Fruit fly (Drosophila melanogaster) whole organism, embryonic: ENCODE data around the gene pod1.

ENCODE experiments used
- B-H1 ChIP-seq: fragments of 200-800 bp; sonication (Bioruptor generic); IDR thresholded peaks from 3 replicates; pipeline ENCODE4 v1.3.6; 2022; ENCODE audit warnings: missing biosample characterization, missing genetic modification characterization
- Bdp1 ChIP-seq: fragments of 200-800 bp; sonication (Bioruptor generic); optimal IDR thresholded peaks from 3 replicates; lab custom pipeline; 2016; ENCODE audit warnings: missing biosample characterization, missing genetic modification characterization
- BtbVII ChIP-seq: fragments of 200-800 bp; sonication (Bioruptor generic); optimal IDR thresholded peaks from 3 replicates; lab custom pipeline; 2017; ENCODE audit warnings: missing biosample characterization, mild to moderate bottlenecking, missing genetic modification characterization
- CG10209 ChIP-seq: fragments of 200-800 bp; sonication (Bioruptor generic); optimal IDR thresholded peaks from 3 replicates; lab custom pipeline; 2017; ENCODE audit warnings: missing biosample characterization, mild to moderate bottlenecking, missing genetic modification characterization, missing genetic modification reagents
- CG10543 ChIP-seq: fragments of 200-800 bp; sonication (Bioruptor generic); optimal IDR thresholded peaks from 3 replicates; lab custom pipeline; 2017; ENCODE audit warnings: missing biosample characterization, mild to moderate bottlenecking, missing genetic modification characterization, moderate library complexity
- CG10565 ChIP-seq: fragments of 200-800 bp; sonication (Bioruptor generic); optimal IDR thresholded peaks from 3 replicates; lab custom pipeline; 2016; ENCODE audit warnings: missing biosample characterization, mild to moderate bottlenecking, missing genetic modification characterization
- CG10959 ChIP-seq: fragments of 200-800 bp; sonication (Bioruptor generic); IDR thresholded peaks from 2 replicates; pipeline ENCODE4 v1.3.6; 2022; ENCODE audit warnings: missing biosample characterization, missing genetic modification characterization
- CG11504 ChIP-seq: fragments of 200-800 bp; sonication (Bioruptor generic); optimal IDR thresholded peaks from 3 replicates; lab custom pipeline; 2019; ENCODE audit warnings: missing biosample characterization, mild to moderate bottlenecking, missing genetic modification characterization, moderate library complexity
- CG13424 ChIP-seq: fragments of 200-800 bp; sonication (Bioruptor generic); optimal IDR thresholded peaks from 2 replicates; lab custom pipeline; 2019; ENCODE audit warnings: missing biosample characterization, mild to moderate bottlenecking, missing genetic modification characterization, moderate library complexity
- CG13624 ChIP-seq: fragments of 200-800 bp; sonication (Bioruptor generic); optimal IDR thresholded peaks from 2 replicates; lab custom pipeline; 2016; ENCODE audit warnings: missing biosample characterization, missing genetic modification characterization
- CG1602 ChIP-seq: fragments of 200-800 bp; sonication (Bioruptor generic); optimal IDR thresholded peaks from 3 replicates; lab custom pipeline; 2016; ENCODE audit warnings: missing biosample characterization, missing genetic modification characterization
- CG17829 ChIP-seq: fragments of 200-800 bp; optimal IDR thresholded peaks from 2 replicates; lab custom pipeline; 2019; ENCODE audit warnings: missing biosample characterization, mild to moderate bottlenecking, missing genetic modification characterization, moderate library complexity
- CG30020 ChIP-seq: fragments of 200-800 bp; optimal IDR thresholded peaks from 2 replicates; lab custom pipeline; 2019; ENCODE audit warnings: missing biosample characterization, mild to moderate bottlenecking, missing genetic modification characterization, moderate library complexity
- CG30431 ChIP-seq: fragments of 200-800 bp; sonication (Bioruptor generic); optimal IDR thresholded peaks from 2 replicates; lab custom pipeline; 2017; ENCODE audit warnings: missing biosample characterization, missing genetic modification characterization
- CG32772 ChIP-seq: fragments of 200-800 bp; sonication (Bioruptor generic); IDR thresholded peaks from 2 replicates; pipeline ENCODE4 v1.3.6; 2022; ENCODE audit warnings: missing biosample characterization, missing genetic modification characterization
- CG33213 ChIP-seq: fragments of 200-800 bp; sonication (Bioruptor generic); optimal IDR thresholded peaks from 3 replicates; lab custom pipeline; 2016; ENCODE audit warnings: missing biosample characterization, missing genetic modification characterization
- CG34422 ChIP-seq: fragments of 200-800 bp; sonication (Bioruptor generic); IDR thresholded peaks from 3 replicates; pipeline ENCODE4 v1.3.6; 2022; ENCODE audit warnings: missing biosample characterization, missing genetic modification characterization
- CG7987 ChIP-seq: fragments of 200-800 bp; sonication (Bioruptor generic); optimal IDR thresholded peaks from 2 replicates; lab custom pipeline; 2018; ENCODE audit warnings: missing biosample characterization, mild to moderate bottlenecking, missing genetic modification characterization, moderate library complexity
- CTCF ChIP-seq: fragments of 200-800 bp; sonication (Bioruptor generic); optimal IDR thresholded peaks from 2 replicates; lab custom pipeline; 2017; ENCODE audit warnings: missing biosample characterization, mild to moderate bottlenecking, missing genetic modification characterization, moderate library complexity
- Dbx ChIP-seq: fragments of 200-800 bp; sonication (Bioruptor generic); IDR thresholded peaks from 3 replicates; pipeline ENCODE4 v1.3.6; 2022; ENCODE audit warnings: missing biosample characterization, missing genetic modification characterization
- Dip2 ChIP-seq: fragments of 200-800 bp; sonication (Bioruptor generic); IDR thresholded peaks from 2 replicates; pipeline ENCODE4 v1.3.6; 2022; ENCODE audit warnings: missing biosample characterization, missing genetic modification characterization
- ERR ChIP-seq: fragments of 200-800 bp; sonication (Bioruptor generic); optimal IDR thresholded peaks from 2 replicates; lab custom pipeline; 2016; ENCODE audit warnings: missing biosample characterization, missing genetic modification characterization
- Ets65A ChIP-seq: fragments of 200-800 bp; sonication (Bioruptor generic); peaks from one replicate; lab custom pipeline; 2016; ENCODE audit warnings: missing biosample characterization, missing genetic modification characterization
- H2.0 ChIP-seq: fragments of 200-800 bp; sonication (Bioruptor generic); IDR thresholded peaks from 2 replicates; pipeline ENCODE4 v1.3.6; 2022; ENCODE audit warnings: missing biosample characterization, missing genetic modification characterization
- MBD-R2 ChIP-seq: fragments of 200-800 bp; sonication (Bioruptor generic); IDR thresholded peaks from 2 replicates; pipeline ENCODE4 v1.3.6; 2022; ENCODE audit warnings: missing biosample characterization, missing genetic modification characterization
- NC2α ChIP-seq: fragments of 200-800 bp; sonication (Bioruptor generic); optimal IDR thresholded peaks from 2 replicates; lab custom pipeline; 2016; ENCODE audit warnings: missing biosample characterization, missing genetic modification characterization
- NFAT ChIP-seq: fragments of 200-800 bp; sonication (Bioruptor generic); IDR thresholded peaks from 2 replicates; pipeline ENCODE4 v1.3.6; 2022; ENCODE audit warnings: missing biosample characterization, missing genetic modification characterization
- Ptx1 ChIP-seq: fragments of 200-800 bp; sonication (Bioruptor generic); IDR thresholded peaks from 2 replicates; pipeline ENCODE4 v1.3.6; 2022; ENCODE audit warnings: missing biosample characterization, missing genetic modification characterization
- Rfx ChIP-seq: fragments of 200-800 bp; sonication (Bioruptor generic); IDR thresholded peaks from 2 replicates; pipeline ENCODE4 v1.3.6; 2022; ENCODE audit warnings: missing biosample characterization, missing genetic modification characterization
- Vsx1 ChIP-seq: fragments of 200-800 bp; sonication (Bioruptor generic); optimal IDR thresholded peaks from 2 replicates; lab custom pipeline; 2017; ENCODE audit warnings: missing biosample characterization, mild to moderate bottlenecking, missing genetic modification characterization, missing genetic modification reagents
- YL-1 ChIP-seq: fragments of 200-800 bp; sonication (Bioruptor generic); optimal IDR thresholded peaks from 3 replicates; lab custom pipeline; 2017; ENCODE audit warnings: missing biosample characterization, mild to moderate bottlenecking, missing genetic modification characterization
- ac ChIP-seq: fragments of 200-800 bp; sonication (Bioruptor generic); optimal IDR thresholded peaks from 3 replicates; lab custom pipeline; 2017; ENCODE audit warnings: missing biosample characterization, mild to moderate bottlenecking, missing genetic modification characterization
- amos ChIP-seq: fragments of 200-800 bp; sonication (Bioruptor generic); IDR thresholded peaks from 2 replicates; pipeline ENCODE4 v1.3.6; 2022; ENCODE audit warnings: missing biosample characterization, missing genetic modification characterization; ENCODE audit not compliant: partially characterized antibody
- dpn ChIP-seq, 2 experiments: fragments of 200-800 bp; sonication (Bioruptor generic); optimal IDR thresholded peaks; 3 replicates each; lab custom pipeline; 2016; ENCODE audit warnings: missing biosample characterization in 2 of 2, missing genetic modification characterization in 2 of 2
- ewg ChIP-seq: fragments of 200-800 bp; sonication (Bioruptor generic); optimal IDR thresholded peaks from 3 replicates; lab custom pipeline; 2017; ENCODE audit warnings: mild to moderate bottlenecking, missing biosample characterization, missing genetic modification reagents, missing genetic modification characterization
- fd3F ChIP-seq: fragments of 200-800 bp; sonication (Bioruptor generic); optimal IDR thresholded peaks from 2 replicates; lab custom pipeline; 2018; ENCODE audit warnings: missing biosample characterization, mild to moderate bottlenecking, missing genetic modification characterization, moderate library complexity
- ftz-f1 ChIP-seq: fragments of 200-800 bp; sonication (Bioruptor generic); optimal IDR thresholded peaks from 2 replicates; lab custom pipeline; 2016; ENCODE audit warnings: missing biosample characterization, missing genetic modification characterization
- ind ChIP-seq: fragments of 200-800 bp; sonication (Bioruptor generic); optimal IDR thresholded peaks from 3 replicates; lab custom pipeline; 2016; ENCODE audit warnings: missing biosample characterization, missing genetic modification characterization
- inv ChIP-seq: fragments of 200-800 bp; sonication (Bioruptor generic); IDR thresholded peaks from 2 replicates; pipeline ENCODE4 v1.3.6; 2022; ENCODE audit warnings: missing biosample characterization, missing genetic modification characterization; ENCODE audit not compliant: partially characterized antibody
- mam ChIP-seq: fragments of 200-800 bp; sonication (Bioruptor generic); optimal IDR thresholded peaks from 3 replicates; lab custom pipeline; 2016; ENCODE audit warnings: missing biosample characterization, missing genetic modification characterization
- oc ChIP-seq: fragments of 200-800 bp; sonication (Bioruptor generic); optimal IDR thresholded peaks from 2 replicates; lab custom pipeline; 2018; ENCODE audit warnings: missing biosample characterization, mild to moderate bottlenecking, missing genetic modification characterization, moderate library complexity
- odd ChIP-seq: fragments of 200-800 bp; sonication (Bioruptor generic); optimal IDR thresholded peaks from 2 replicates; lab custom pipeline; 2017; ENCODE audit warnings: missing biosample characterization, mild to moderate bottlenecking, missing genetic modification characterization
- pfk ChIP-seq: fragments of 200-800 bp; sonication (Bioruptor generic); optimal IDR thresholded peaks from 2 replicates; lab custom pipeline; 2018; ENCODE audit warnings: missing biosample characterization, mild to moderate bottlenecking, missing genetic modification characterization, moderate library complexity
- prd ChIP-seq, 3 experiments: fragments of >200 bp in 2 of 3; fragments of 200-800 bp in 1 of 3; sonication (Bioruptor generic) in 1 of 3; optimal IDR thresholded peaks in 2 of 3; IDR thresholded peaks in 1 of 3; 2 replicates in 2 of 3; 3 replicates in 1 of 3; pipeline versions ENCODE4 v1.3.6 to Lab custom; 2017 to 2022; ENCODE audit warnings: missing biosample characterization in 1 of 3, missing genetic modification characterization in 1 of 3
- psq ChIP-seq: fragments of 200-800 bp; sonication (Bioruptor generic); optimal IDR thresholded peaks from 2 replicates; lab custom pipeline; 2017; ENCODE audit warnings: missing biosample characterization, missing genetic modification characterization
- schlank ChIP-seq: fragments of 200-800 bp; sonication (Bioruptor generic); optimal IDR thresholded peaks from 2 replicates; lab custom pipeline; 2018; ENCODE audit warnings: missing biosample characterization, mild to moderate bottlenecking, missing genetic modification characterization
- sd ChIP-seq: fragments of 200-800 bp; sonication (Bioruptor generic); optimal IDR thresholded peaks from 3 replicates; lab custom pipeline; 2018; ENCODE audit warnings: missing biosample characterization, mild to moderate bottlenecking, missing genetic modification characterization, moderate library complexity
- zen ChIP-seq: fragments of 200-800 bp; sonication (Bioruptor generic); optimal IDR thresholded peaks from 3 replicates; lab custom pipeline; 2018; ENCODE audit warnings: missing biosample characterization, mild to moderate bottlenecking, missing genetic modification characterization, moderate library complexity
- zen2 ChIP-seq: fragments of 200-800 bp; sonication (Bioruptor generic); IDR thresholded peaks from 3 replicates; pipeline ENCODE4 v1.3.6; 2022; ENCODE audit warnings: missing biosample characterization, missing genetic modification characterization; ENCODE audit not compliant: partially characterized antibody

Gene pod1

DNA sequence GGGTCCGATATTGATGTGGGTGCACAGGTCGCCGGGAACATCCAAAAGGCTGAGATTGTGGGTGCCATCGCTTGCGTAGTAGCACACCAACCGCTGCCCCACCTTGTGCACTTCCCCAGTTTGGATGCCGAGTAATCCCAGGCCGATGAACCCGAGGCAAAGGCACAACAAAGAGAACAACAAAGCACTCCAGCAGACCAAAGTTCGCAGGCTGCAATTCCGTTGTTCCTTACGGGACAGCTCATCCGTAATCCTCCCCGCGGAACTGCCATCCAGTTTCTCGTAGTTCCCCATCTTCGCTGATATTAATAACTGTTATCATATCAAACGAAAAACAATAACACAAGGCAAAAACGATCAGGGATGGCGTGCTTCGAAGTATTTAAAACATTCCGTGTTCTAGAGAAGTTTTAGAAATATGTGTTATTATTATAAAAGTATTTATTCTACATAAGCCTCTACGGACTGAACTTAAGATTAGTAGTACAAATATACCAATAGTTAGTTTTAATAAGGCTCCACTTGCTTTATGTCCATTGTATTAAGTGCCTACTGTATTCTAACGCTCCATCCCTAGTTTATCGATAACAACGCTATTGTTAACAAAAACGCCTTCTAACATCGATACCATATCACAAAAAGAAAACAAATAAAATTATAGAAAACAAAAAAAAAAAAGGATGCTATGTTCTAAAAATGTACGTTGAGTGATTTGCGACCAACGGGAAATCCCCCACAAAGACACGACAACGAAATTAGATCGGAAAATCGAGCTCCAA is 45.9 kb downstream of the pod1 start, which contains the start of the genes Cht11 and CG4558 (continued):
- TF ChIP-seq YL-1 (GFP tag; lab: Kevin White, UChicago) (peak; percentile 84), BtbVII (peak; percentile 71), CG13424 (tag; lab: Kevin White, UChicago) (peak; percentile 88), CG10209 (GFP tag; lab: Kevin White, UChicago) (peak; percentile 76), CG33213 (peak; percentile 11), dpn (GFP tag; optimal IDR thresholded peaks at IDR 0.05; lab: Kevin White, UChicago) (peak; percentile 63 to 82), CG10543 (peak; percentile 68), schlank (peak; percentile 7), CG30020 (tag; lab: Kevin White, UChicago) (peak; percentile 65), CG7987 (GFP tag; lab: Kevin White, UChicago) (no peak), NFAT (peak; percentile 71), CTCF (GFP tag; lab: Kevin White, UChicago) (peak; percentile 6), CG30431 (GFP tag; lab: Kevin White, UChicago) (peak; percentile 52), CG11504 (peak; percentile 85), Ptx1 (GFP tag; lab: Robert Waterston, UW) (peak; percentile 91), Rfx (GFP tag; lab: Robert Waterston, UW) (peak; percentile 87), zen (tag; lab: Kevin White, UChicago) (peak; percentile 62), H2.0 (GFP tag; lab: Robert Waterston, UW) (peak; percentile 75), ftz-f1 (no peak), Bdp1 (GFP tag; lab: Kevin White, UChicago) (peak; percentile 31), CG1602 (GFP tag; lab: Kevin White, UChicago) (peak; percentile 78), zen2 (GFP tag; lab: Robert Waterston, UW) (no peak; the same call in 2 of the 3 replicates), MBD-R2 (GFP tag; lab: Robert Waterston, UW) (peak; percentile 89), amos (peak; percentile 50; the same call in 1 of the 2 replicates), Dbx (GFP tag; lab: Robert Waterston, UW) (peak; percentile 88), CG32772 (peak; percentile 80), CG10565 (GFP tag; lab: Kevin White, UChicago) (no peak), Ets65A (GFP tag; lab: Kevin White, UChicago) (peak; percentile 95), CG13624 (GFP tag; lab: Kevin White, UChicago) (peak; percentile 56), CG17829 (peak; percentile 87), inv (GFP tag; lab: Robert Waterston, UW) (0 out of 2 replicates have a peak, but pooled peaks have one; percentile 38), prd (optimal IDR thresholded peaks at IDR 0.05; lab: Kevin White, UChicago) (no peak), prd (GFP tag; IDR thresholded peaks at IDR 0.05; lab: Robert Waterston, UW) (peak; percentile 88), CG34422 (GFP tag; lab: Robert Waterston, UW) (peak; percentile 80), ind (GFP tag; lab: Kevin White, UChicago) (peak; percentile 86), psq (GFP tag; lab: Kevin White, UChicago) (peak; percentile 65), ewg (peak; percentile 58), NC2α (GFP tag; lab: Kevin White, UChicago) (no peak), sd (tag; lab: Kevin White, UChicago) (peak; percentile 74), oc (tag; lab: Kevin White, UChicago) (peak; percentile 57), CG10959 (peak; percentile 38; the same call in 1 of the 2 replicates), odd (GFP tag; lab: Kevin White, UChicago) (peak; percentile 65), fd3F (GFP tag; lab: Kevin White, UChicago) (peak; percentile 79), ac (no peak), Vsx1 (GFP tag; lab: Kevin White, UChicago) (peak; percentile 41), ERR (GFP tag; lab: Kevin White, UChicago) (no peak), mam (GFP tag; lab: Kevin White, UChicago) (peak; percentile 84), pfk (peak; percentile 23), Dip2 (GFP tag; lab: Robert Waterston, UW) (no peak), B-H1 (GFP tag; lab: Robert Waterston, UW) (peak; percentile 69)
